Worm (Caenorhabditis elegans): Measurements from ENCODE around the gene Y32G9A.3.

The Y32G9A.3 gene

ce11 chrV:1895483-1895882, 15.7 kb upstream of the Y32G9A.3 start, which contains the start of gene nphp-2:
Gene nphp-2, plus strand, starts transcription at chrV:1895783.
- no peak for TF ChIP-seq aptf-3 (GFP tag; IDR thresholded peaks at IDR 0.05)
- TF ChIP-seq B0035.1 (tag; optimal IDR thresholded peaks at IDR 0.05), result no peak
- no peak for TF ChIP-seq ceh-91 (GFP tag; IDR thresholded peaks at IDR 0.05)
- TF ChIP-seq F55B11.4 (tag; optimal IDR thresholded peaks at IDR 0.05; ENCODE audit: borderline replicate concordance, insufficient read depth), result no peak
- no peak for TF ChIP-seq ets-4 (GFP tag; optimal IDR thresholded peaks at IDR 0.05)
- no peak for TF ChIP-seq unc-62 (GFP tag; optimal IDR thresholded peaks at IDR 0.05)
- no peak for TF ChIP-seq snpc-4 (GFP tag; optimal IDR thresholded peaks at IDR 0.05)
- TF ChIP-seq snpc-4 (tag; optimal IDR thresholded peaks at IDR 0.05), result no peak
- TF ChIP-seq dpl-1 (GFP tag; optimal IDR thresholded peaks at IDR 0.05), result no peak
- no peak for TF ChIP-seq hsf-1 (GFP tag; IDR thresholded peaks at IDR 0.05)
- TF ChIP-seq him-1 (tag; optimal IDR thresholded peaks at IDR 0.05), result no peak
- TF ChIP-seq cebp-2 (GFP tag; IDR thresholded peaks at IDR 0.05), result no peak
- TF ChIP-seq sdz-38 (tag; optimal IDR thresholded peaks at IDR 0.05), result no peak
- no peak for TF ChIP-seq fkh-3 (tag; optimal IDR thresholded peaks at IDR 0.05)
- no peak for TF ChIP-seq F22D6.2 (tag; optimal IDR thresholded peaks at IDR 0.05)
- TF ChIP-seq ama-1 (optimal IDR thresholded peaks at IDR 0.05), result no peak
- TF ChIP-seq ama-1 (GFP tag; optimal IDR thresholded peaks at IDR 0.05), result no peak
- TF ChIP-seq egrh-3 (GFP tag; IDR thresholded peaks at IDR 0.05), result no peak

ce11 chrV:1907350-1907749, 3.9 kb upstream of the Y32G9A.3 start, which contains the start of gene Y32G9A.5:
Gene Y32G9A.5, plus strand, starts transcription at chrV:1907650.
- TF ChIP-seq lin-35 (GFP tag; optimal IDR thresholded peaks at IDR 0.05), result no peak
- no peak for TF ChIP-seq madf-8 (GFP tag; conservative IDR thresholded peaks at IDR 0.05)
- TF ChIP-seq let-526 (GFP tag; IDR thresholded peaks at IDR 0.05), result no peak
- no peak for TF ChIP-seq snpc-4 (GFP tag; optimal IDR thresholded peaks at IDR 0.05)
- no peak for TF ChIP-seq snpc-4 (tag; optimal IDR thresholded peaks at IDR 0.05)
- TF ChIP-seq nhr-90 (tag; optimal IDR thresholded peaks at IDR 0.05), result no peak
- TF ChIP-seq ztf-18 (tag; optimal IDR thresholded peaks at IDR 0.05), result no peak

- TF ChIP-seq F22D6.2 (tag; optimal IDR thresholded peaks at IDR 0.05), result no peak
- TF ChIP-seq hlh-26 (GFP tag; conservative IDR thresholded peaks at IDR 0.05), result no peak
- no peak for TF ChIP-seq atf-7 (tag; optimal IDR thresholded peaks at IDR 0.05)
- TF ChIP-seq ceh-91 (GFP tag; IDR thresholded peaks at IDR 0.05), result no peak
- no peak for TF ChIP-seq sptf-2 (GFP tag; optimal IDR thresholded peaks at IDR 0.05)
- no peak for TF ChIP-seq K11D2.4 (GFP tag; IDR thresholded peaks at IDR 0.05)
- TF ChIP-seq Y53G8AR.9 (GFP tag; conservative IDR thresholded peaks at IDR 0.05), result no peak
- no peak for TF ChIP-seq die-1 (tag; optimal IDR thresholded peaks at IDR 0.05)
- no peak for TF ChIP-seq attf-6 (GFP tag; IDR thresholded peaks at IDR 0.05)
- TF ChIP-seq Y67H2A.10 (GFP tag; conservative IDR thresholded peaks at IDR 0.05), result no peak
- no peak for TF ChIP-seq bed-2 (GFP tag; IDR thresholded peaks at IDR 0.05)
- TF ChIP-seq let-607 (tag; optimal IDR thresholded peaks at IDR 0.05), result no peak
- TF ChIP-seq him-1 (tag; optimal IDR thresholded peaks at IDR 0.05), result no peak
- TF ChIP-seq aptf-3 (GFP tag; IDR thresholded peaks at IDR 0.05), result no peak
- TF ChIP-seq nhr-27 (tag; optimal IDR thresholded peaks at IDR 0.05), result no peak
- TF ChIP-seq ztf-26 (tag; optimal IDR thresholded peaks at IDR 0.05), result no peak
- no peak for TF ChIP-seq F49E8.2 (tag; optimal IDR thresholded peaks at IDR 0.05; ENCODE audit: insufficient read depth)
- no peak for TF ChIP-seq F23B12.7 (tag; optimal IDR thresholded peaks at IDR 0.05; ENCODE audit: insufficient read depth)
- no peak for TF ChIP-seq ama-1 (optimal IDR thresholded peaks at IDR 0.05)
- no peak for TF ChIP-seq ama-1 (GFP tag; optimal IDR thresholded peaks at IDR 0.05)
Measured at ce11 chrV:1908542-1908941, 2.7 kb upstream of the Y32G9A.3 start, which contains the start of gene srp-3. Gene srp-3, plus strand, starts transcription at chrV:1908842.

Data from whole organism, young adult.